Worm (Caenorhabditis elegans) whole organism, L2 larva: ENCODE data around the gene rab-7.

Experiments
- ama-1 ChIP-seq: fragments of 150-350 bp; optimal IDR thresholded peaks from 2 replicates; lab custom pipeline; 2018; ENCODE audit warnings: inconsistent platforms
- skn-1 ChIP-seq: sonication (generic microtip); optimal IDR thresholded peaks from 2 replicates; lab custom pipeline; 2017; ENCODE audit warnings: missing biosample characterization, missing genetic modification characterization
- snpc-4 ChIP-seq: fragments of 150-350 bp; optimal IDR thresholded peaks from 2 replicates; lab custom pipeline; 2014; ENCODE audit warnings: missing biosample characterization, missing genetic modification characterization
- ztf-1 ChIP-seq: fragments of 200-800 bp; sonication (Bioruptor generic); conservative IDR thresholded peaks from 2 replicates; pipeline ENCODE4 v1.3.6; 2022; ENCODE audit warnings: missing genetic modification characterization, missing compliant biosample characterization

DNA sequence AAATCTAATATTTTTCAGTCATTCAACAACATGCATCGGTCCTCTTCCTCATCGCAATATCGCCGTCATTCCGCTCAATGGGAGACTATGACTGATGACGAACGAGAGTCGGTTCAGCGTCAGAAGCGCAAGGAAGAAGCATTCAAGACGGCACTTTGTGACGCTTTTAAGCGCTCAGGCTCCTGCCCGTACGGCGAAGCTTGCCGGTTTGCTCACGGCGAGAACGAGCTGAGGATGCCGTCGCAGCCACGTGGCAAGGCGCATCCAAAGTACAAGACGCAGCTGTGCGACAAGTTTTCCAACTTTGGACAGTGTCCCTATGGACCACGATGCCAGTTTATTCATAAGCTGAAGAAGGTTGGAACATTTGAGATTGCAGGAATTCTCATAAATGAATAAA lies 2.3 kb upstream of the rab-7 start:
- no peak for TF ChIP-seq snpc-4 (tag; lab: Kevin White, UChicago)
- no peak for TF ChIP-seq ama-1 (lab: Kevin White, UChicago)
- TF ChIP-seq skn-1: no peak
- TF ChIP-seq ztf-1 (GFP tag; lab: Robert Waterston, UW): no peak
